Worm (Caenorhabditis elegans): ENCODE measurements around the gene F22B7.9.

The F22B7.9 gene

DNA sequence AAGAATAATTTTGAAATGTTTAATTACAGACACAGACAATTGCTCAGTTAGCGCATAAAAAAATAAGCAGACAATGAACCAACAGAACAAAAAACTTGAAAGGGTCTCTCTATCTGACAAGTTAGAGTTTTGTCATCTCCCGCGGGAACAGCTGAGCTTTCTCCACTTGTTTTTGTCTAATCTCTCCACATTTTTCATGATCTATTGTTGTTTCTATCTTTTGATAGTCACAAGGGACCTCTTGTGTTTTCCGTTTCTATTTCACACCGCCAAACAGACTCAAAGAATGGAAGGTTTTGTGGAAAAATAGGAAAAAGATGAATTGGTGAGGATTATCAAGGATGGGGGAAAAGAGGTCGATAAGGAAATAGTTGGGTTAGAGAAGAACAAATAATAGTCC, 16.9 kb downstream of the F22B7.9 start (continued):
- TF ChIP-seq attf-4 (tag; optimal IDR thresholded peaks at IDR 0.05) (no peak), set-16 (GFP tag; IDR thresholded peaks at IDR 0.05) (no peak), zfp-2 (tag; optimal IDR thresholded peaks at IDR 0.05) (no peak)

DNA sequence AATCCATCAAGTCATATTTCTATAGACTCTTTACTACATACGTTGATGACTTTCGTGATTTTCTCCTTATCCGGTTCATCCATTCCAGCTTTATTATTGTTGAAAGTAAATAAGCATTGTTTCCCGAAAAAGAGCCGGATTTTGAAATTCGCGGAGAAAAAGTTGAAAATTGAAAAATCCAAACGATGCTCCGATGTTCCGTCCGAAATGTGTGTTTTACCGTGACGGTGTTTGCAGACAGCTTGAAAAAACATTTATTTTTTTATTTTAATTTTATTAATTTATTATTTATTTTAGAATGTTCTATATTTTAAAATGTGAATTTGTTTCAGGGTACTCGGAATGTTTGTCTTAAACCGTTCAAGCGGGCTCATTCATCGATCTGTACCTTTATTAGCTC, 22.9 kb downstream of the F22B7.9 start, which contains the start of gene dnj-10:
dnj-10 (plus strand) TSS at position 333 of the 400 bp plus-strand sequence.
- TF ChIP-seq lin-29 (GFP tag; IDR thresholded peaks at IDR 0.05) (no peak), jun-1 (tag; optimal IDR thresholded peaks at IDR 0.05) (no peak), ctbp-1 (GFP tag; IDR thresholded peaks at IDR 0.05) (0 out of 2 replicates have a peak, but pooled peaks have one; percentile 27), egl-43 (GFP tag; IDR thresholded peaks at IDR 0.05) (no peak), nhr-10 (tag; optimal IDR thresholded peaks at IDR 0.05) (no peak), duxl-1 (tag; optimal IDR thresholded peaks at IDR 0.05; ENCODE audit: poor library complexity) (no peak), pha-4 (GFP tag; IDR thresholded peaks at IDR 0.05) (no peak), pha-4 (tag; optimal IDR thresholded peaks at IDR 0.05) (peak; percentile 61), ces-1 (GFP tag; optimal IDR thresholded peaks at IDR 0.05) (no peak), skn-1 (tag; optimal IDR thresholded peaks at IDR 0.05) (no peak), spr-3 (GFP tag; optimal IDR thresholded peaks at IDR 0.05) (no peak), lim-7 (GFP tag; IDR thresholded peaks at IDR 0.05) (no peak), T20F7.1 (GFP tag; optimal IDR thresholded peaks at IDR 0.05) (peak; percentile 95), ama-1 (optimal IDR thresholded peaks at IDR 0.05) (no peak), dmd-9 (GFP tag; IDR thresholded peaks at IDR 0.05) (no peak), Y5F2A.4 (GFP tag; optimal IDR thresholded peaks at IDR 0.05) (no peak), fkh-10 (GFP tag; optimal IDR thresholded peaks at IDR 0.05) (no peak), ztf-11 (tag; optimal IDR thresholded peaks at IDR 0.05) (no peak), ceh-62 (tag; optimal IDR thresholded peaks at IDR 0.05) (no peak), madf-5 (GFP tag; IDR thresholded peaks at IDR 0.05) (no peak), dpl-1 (GFP tag; optimal IDR thresholded peaks at IDR 0.05) (peak; percentile 92), Y105C5A.15 (GFP tag; IDR thresholded peaks at IDR 0.05) (no peak), php-3 (GFP tag; IDR thresholded peaks at IDR 0.05) (no peak), nhr-111 (GFP tag; optimal IDR thresholded peaks at IDR 0.05) (no peak), R02D3.7 (tag; optimal IDR thresholded peaks at IDR 0.05) (no peak), rbr-2 (tag; optimal IDR thresholded peaks at IDR 0.05) (peak; percentile 8), fos-1 (tag; optimal IDR thresholded peaks at IDR 0.05) (no peak), daf-8 (GFP tag; IDR thresholded peaks at IDR 0.05) (no peak), nhr-28 (tag; optimal IDR thresholded peaks at IDR 0.05) (peak; percentile 25), lin-1 (GFP tag; IDR thresholded peaks at IDR 0.05) (no peak), hmg-1.1 (GFP tag; IDR thresholded peaks at IDR 0.05) (0 out of 2 replicates have a peak, but pooled peaks have one; percentile 8), daf-19 (GFP tag; conservative IDR thresholded peaks at IDR 0.05) (no peak), snpc-4 (tag; optimal IDR thresholded peaks at IDR 0.05) (no peak), ceh-20 (GFP tag; IDR thresholded peaks at IDR 0.05) (no peak), mdt-29 (GFP tag; IDR thresholded peaks at IDR 0.05) (no peak), ceh-28 (tag; optimal IDR thresholded peaks at IDR 0.05) (no peak), dmd-6 (GFP tag; IDR thresholded peaks at IDR 0.05) (no peak), snpc-1.2 (GFP tag; IDR thresholded peaks at IDR 0.05) (no peak), nhr-77 (tag; optimal IDR thresholded peaks at IDR 0.05) (no peak), arid-1 (GFP tag; conservative IDR thresholded peaks at IDR 0.05) (no peak), lin-38 (GFP tag; IDR thresholded peaks at IDR 0.05) (peak; percentile 70), F26F4.8 (GFP tag; conservative IDR thresholded peaks at IDR 0.05) (no peak), zfp-2 (tag; optimal IDR thresholded peaks at IDR 0.05) (no peak), gei-8 (GFP tag; optimal IDR thresholded peaks at IDR 0.05) (no peak), cey-2 (tag; optimal IDR thresholded peaks at IDR 0.05; ENCODE audit: borderline replicate concordance, insufficient read depth) (no peak), spr-1 (tag; optimal IDR thresholded peaks at IDR 0.05) (no peak), hlh-30 (tag; optimal IDR thresholded peaks at IDR 0.05; ENCODE audit: insufficient read depth) (peak; percentile 18), set-16 (GFP tag; IDR thresholded peaks at IDR 0.05) (no peak), mep-1 (tag; optimal IDR thresholded peaks at IDR 0.05) (no peak), pqm-1 (tag; optimal IDR thresholded peaks at IDR 0.05) (no peak)

All from whole organism, L4 larva.